Fruit fly (Drosophila melanogaster): ENCODE results near the gene CG44085.

The CG44085 gene

dm6 chr2L:13258702-13259101, 2.1 kb upstream of the CG44085 start (continued):
- TF ChIP-seq dmrt99B (tag; optimal IDR thresholded peaks at IDR 0.05) (no peak), dpn (GFP tag; optimal IDR thresholded peaks at IDR 0.05) (peak in 1 of 2 experiments; percentile 12), ci (GFP tag; IDR thresholded peaks at IDR 0.05) (peak; percentile 51; the same call in 2 of the 3 replicates), ap (GFP tag; IDR thresholded peaks at IDR 0.05) (no peak), disco-r (GFP tag; optimal IDR thresholded peaks at IDR 0.05) (no peak), abd-A (tag; optimal IDR thresholded peaks at IDR 0.05) (no peak), jing (GFP tag; optimal IDR thresholded peaks at IDR 0.05) (no peak), gem (tag; optimal IDR thresholded peaks at IDR 0.05) (peak; percentile 68), Xrp1 (GFP tag; IDR thresholded peaks at IDR 0.05) (peak; percentile 40; the same call in 1 of the 2 replicates), Blimp-1 (GFP tag; optimal IDR thresholded peaks at IDR 0.05) (peak; percentile 52), bcd (GFP tag; optimal IDR thresholded peaks at IDR 0.05) (peak; percentile 1), CG30020 (tag; optimal IDR thresholded peaks at IDR 0.05) (no peak), CG17359 (tag; optimal IDR thresholded peaks at IDR 0.05) (no peak), mld (GFP tag; IDR thresholded peaks at IDR 0.05; ENCODE audit: partially characterized antibody) (no peak), Oli (tag; optimal IDR thresholded peaks at IDR 0.05) (peak; percentile 34), slp2 (GFP tag; optimal IDR thresholded peaks at IDR 0.05) (no peak), CG6272 (GFP tag; IDR thresholded peaks at IDR 0.05) (no peak), ase (GFP tag; IDR thresholded peaks at IDR 0.05) (no peak), CG14014 (GFP tag; IDR thresholded peaks at IDR 0.05) (0 out of 2 replicates have a peak, but pooled peaks have one; percentile 23), Sox102F (GFP tag; optimal IDR thresholded peaks at IDR 0.05) (peak; percentile 54), CG6254 (GFP tag; optimal IDR thresholded peaks at IDR 0.05) (peak; percentile 3), bsh (GFP tag; optimal IDR thresholded peaks at IDR 0.05) (peak in 1 of 2 experiments; percentile 52), nmo (GFP tag; optimal IDR thresholded peaks at IDR 0.05) (peak; percentile 12), seq (GFP tag; IDR thresholded peaks at IDR 0.05) (0 out of 2 replicates have a peak, but pooled peaks have one; percentile 19), CG32532 (GFP tag; IDR thresholded peaks at IDR 0.05) (peak; percentile 40; the same call in 1 of the 2 replicates), CG9817 (tag; optimal IDR thresholded peaks at IDR 0.05) (peak; percentile 14), Dad (GFP tag; optimal IDR thresholded peaks at IDR 0.05) (peak; percentile 6), Ada2b (GFP tag; IDR thresholded peaks at IDR 0.05) (peak; percentile 23; the same call in 1 of the 2 replicates), br (optimal IDR thresholded peaks at IDR 0.05) (no peak), CG1603 (tag; optimal IDR thresholded peaks at IDR 0.05) (peak; percentile 32), eve (GFP tag; optimal IDR thresholded peaks at IDR 0.05) (peak in 1 of 2 experiments; percentile 40), CG12236 (GFP tag; optimal IDR thresholded peaks at IDR 0.05) (no peak), unpg (GFP tag; optimal IDR thresholded peaks at IDR 0.05) (peak; percentile 62), Med (GFP tag) (peak; percentile 59), B-H1 (GFP tag; IDR thresholded peaks at IDR 0.05) (0 out of 3 replicates have a peak, but pooled peaks have one; percentile 18), CG33213 (GFP tag; optimal IDR thresholded peaks at IDR 0.05) (no peak), HmgZ (tag; optimal IDR thresholded peaks at IDR 0.05) (no peak), CG11504 (tag; optimal IDR thresholded peaks at IDR 0.05) (peak; percentile 48), tap (tag; optimal IDR thresholded peaks at IDR 0.05) (peak; percentile 43), CG30403 (GFP tag; optimal IDR thresholded peaks at IDR 0.05) (no peak), al (GFP tag; IDR thresholded peaks at IDR 0.05) (peak; percentile 25; the same call in 1 of the 2 replicates)

- TF ChIP-seq CG5953 (GFP tag; IDR thresholded peaks at IDR 0.05) (no peak), sens (GFP tag) (peak; percentile 13), Doc2 (GFP tag; IDR thresholded peaks at IDR 0.05) (no peak), NK7.1 (GFP tag; optimal IDR thresholded peaks at IDR 0.05) (no peak), Jarid2 (GFP tag; optimal IDR thresholded peaks at IDR 0.05) (no peak), chinmo (GFP tag; IDR thresholded peaks at IDR 0.05; ENCODE audit: partially characterized antibody) (0 out of 4 replicates have a peak, but pooled peaks have one; percentile 35), CG6254 (GFP tag; optimal IDR thresholded peaks at IDR 0.05) (no peak)
Observed at dm6 chr2L:13259643-13260042, 1.2 kb upstream of the CG44085 start, which contains the start of gene CG31730. CG31730 (minus strand) TSS chr2L:13259743.

Measured in whole organism, embryonic.